Worm (Caenorhabditis elegans): Measurements from ENCODE around the gene fbxb-18.

DNA sequence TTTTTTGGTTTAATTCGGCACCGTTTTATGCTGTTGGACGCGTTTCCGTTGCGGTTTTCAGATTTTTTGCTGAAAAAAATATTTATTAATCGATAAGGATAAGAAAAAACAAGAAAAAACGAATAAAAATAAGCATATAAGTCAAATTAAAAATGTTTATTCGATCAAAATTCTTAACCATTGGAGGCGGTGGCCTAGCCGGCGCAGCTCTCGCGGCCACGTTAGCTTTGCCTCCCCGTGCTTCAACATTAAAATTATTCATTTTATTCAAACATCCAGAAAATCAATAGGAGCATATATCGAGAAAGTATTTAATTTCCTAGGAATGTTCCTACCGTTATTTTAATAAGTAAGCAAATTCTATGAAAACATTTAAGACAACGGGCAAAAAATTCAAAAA is 25.8 kb downstream of the fbxb-18 start, which contains the start of gene ZC204.14:
- TF ChIP-seq W03F9.2 (tag; optimal IDR thresholded peaks at IDR 0.05) (no peak), him-1 (tag; optimal IDR thresholded peaks at IDR 0.05) (no peak)

Measured in whole organism, L4/young adult.